Fruit fly (Drosophila melanogaster): ENCODE results near the gene CG32726.

The CG32726 gene

dm6 chrX:7405697-7406096 lies 19.8 kb downstream of the CG32726 start, which contains the start of gene CG1677:
Gene CG1677, minus strand, starts transcription at chrX:7405797.
- TF ChIP-seq CG17801 (GFP tag; optimal IDR thresholded peaks at IDR 0.05; ENCODE audit: partially characterized antibody), result no peak

dm6 chrX:7403074-7403473 lies 22.5 kb downstream of the CG32726 start, which contains the start of gene CG15035:
Gene CG15035, minus strand, starts transcription at chrX:7403174.
- TF ChIP-seq CG17801 (GFP tag; optimal IDR thresholded peaks at IDR 0.05; ENCODE audit: partially characterized antibody), result no peak

dm6 chrX:7382890-7383289 lies 42.7 kb downstream of the CG32726 start, which contains the start of gene CG42781:
Gene CG42781, minus strand, starts transcription at chrX:7382990.
- no peak for TF ChIP-seq CG17801 (GFP tag; optimal IDR thresholded peaks at IDR 0.05; ENCODE audit: partially characterized antibody)

dm6 chrX:7379569-7379968 lies 46.0 kb downstream of the CG32726 start:
- TF ChIP-seq CG17801 (GFP tag; optimal IDR thresholded peaks at IDR 0.05; ENCODE audit: partially characterized antibody), result no peak

- no peak for TF ChIP-seq CG17801 (GFP tag; optimal IDR thresholded peaks at IDR 0.05; ENCODE audit: partially characterized antibody)
Observed at dm6 chrX:7377840-7378239, 47.7 kb downstream of the CG32726 start, which contains the start of gene CheA7a. Gene CheA7a, plus strand, starts transcription at chrX:7378140.

Data from ovary, adult (tissue).